Worm (Caenorhabditis elegans) whole organism, young adult: Measurements from ENCODE around the gene enu-3.2.

Source experiments
- B0035.1 ChIP-seq: sonication (generic microtip); optimal IDR thresholded peaks from 2 replicates; lab custom pipeline; 2016; ENCODE audit warnings: missing genetic modification characterization, mild to moderate bottlenecking, missing compliant biosample characterization, missing genotype, missing genetic modification reagents
- C17E4.6 ChIP-seq: fragments of 200-800 bp; sonication (Bioruptor generic); IDR thresholded peaks from 2 replicates; pipeline ENCODE4 v1.3.6; 2022; ENCODE audit warnings: missing genetic modification reagents, missing genetic modification characterization, missing compliant biosample characterization
- F10E7.11 ChIP-seq: sonication (generic microtip); optimal IDR thresholded peaks from 2 replicates; lab custom pipeline; 2017; ENCODE audit warnings: mild to moderate bottlenecking, missing genetic modification characterization, moderate library complexity, missing compliant biosample characterization
- F22D6.2 ChIP-seq: sonication (generic microtip); optimal IDR thresholded peaks from 2 replicates; lab custom pipeline; 2016; ENCODE audit warnings: mild to moderate bottlenecking, missing genetic modification characterization, missing compliant biosample characterization
- F33H1.4 ChIP-seq: fragments of 200-800 bp; sonication (Bioruptor generic); IDR thresholded peaks from 2 replicates; pipeline ENCODE4 v1.3.6; 2022; ENCODE audit warnings: missing genetic modification reagents, missing genetic modification characterization, missing compliant biosample characterization
- F37B4.10 ChIP-seq: fragments of 200-800 bp; sonication (Bioruptor generic); IDR thresholded peaks from 2 replicates; pipeline ENCODE4 v1.3.6; 2022; ENCODE audit warnings: missing genetic modification characterization, missing compliant biosample characterization
- F39B2.1 ChIP-seq: fragments of 200-800 bp; sonication (Bioruptor generic); IDR thresholded peaks from 2 replicates; pipeline ENCODE4 v1.3.6; 2022; ENCODE audit warnings: missing genetic modification reagents, missing genetic modification characterization, missing compliant biosample characterization
- Y53G8AR.9 ChIP-seq: fragments of 200-800 bp; sonication (Bioruptor generic); conservative IDR thresholded peaks from 2 replicates; pipeline ENCODE4 v1.3.6; 2022; ENCODE audit warnings: missing genetic modification reagents, missing genetic modification characterization, missing compliant biosample characterization
- Y67H2A.10 ChIP-seq: fragments of 200-800 bp; sonication (Bioruptor generic); conservative IDR thresholded peaks from 2 replicates; pipeline ENCODE4 v1.3.6; 2022; ENCODE audit warnings: missing genetic modification reagents, missing genetic modification characterization, missing compliant biosample characterization
- Y79H2A.3 ChIP-seq: fragments of 200-800 bp; sonication (Bioruptor generic); conservative IDR thresholded peaks from 2 replicates; pipeline ENCODE4 v1.3.6; 2022; ENCODE audit warnings: missing genetic modification reagents, missing genetic modification characterization, missing compliant biosample characterization
- aptf-2 ChIP-seq: fragments of 200-800 bp; sonication (Bioruptor generic); conservative IDR thresholded peaks from 2 replicates; pipeline ENCODE4 v1.3.6; 2022; ENCODE audit warnings: missing genetic modification reagents, missing genetic modification characterization, missing compliant biosample characterization
- attf-5 ChIP-seq: fragments of 200-800 bp; sonication (Bioruptor generic); optimal IDR thresholded peaks from 2 replicates; lab custom pipeline; 2018; ENCODE audit warnings: mild to moderate bottlenecking, missing genetic modification characterization, missing compliant biosample characterization
- ceh-40 ChIP-seq: fragments of 200-800 bp; sonication (Bioruptor generic); IDR thresholded peaks from 2 replicates; pipeline ENCODE4 v1.3.6; 2022; ENCODE audit warnings: missing genetic modification characterization, missing compliant biosample characterization
- ceh-58 ChIP-seq: fragments of 200-800 bp; sonication (Bioruptor generic); IDR thresholded peaks from 2 replicates; pipeline ENCODE4 v1.3.6; 2022; ENCODE audit warnings: missing genetic modification characterization, missing compliant biosample characterization
- ceh-91 ChIP-seq: fragments of 200-800 bp; sonication (Bioruptor generic); IDR thresholded peaks from 2 replicates; pipeline ENCODE4 v1.3.6; 2022; ENCODE audit warnings: missing genetic modification reagents, missing genetic modification characterization, missing compliant biosample characterization
- dox-1 ChIP-seq: fragments of 200-800 bp; sonication (Bioruptor generic); IDR thresholded peaks from 2 replicates; pipeline ENCODE4 v1.3.6; 2022; ENCODE audit warnings: missing genetic modification reagents, missing genetic modification characterization, missing compliant biosample characterization
- dpl-1 ChIP-seq: fragments of 150-350 bp; optimal IDR thresholded peaks from 2 replicates; lab custom pipeline; 2014; ENCODE audit warnings: missing biosample characterization, missing genetic modification reagents, missing genetic modification characterization
- efl-1 ChIP-seq: fragments of 150-350 bp; optimal IDR thresholded peaks from 2 replicates; lab custom pipeline; 2014; ENCODE audit warnings: missing biosample characterization, missing genetic modification reagents, missing genetic modification characterization
- egl-44 ChIP-seq: fragments of 200-800 bp; sonication (Bioruptor generic); IDR thresholded peaks from 2 replicates; pipeline ENCODE4 v1.3.6; 2022; ENCODE audit warnings: missing genetic modification reagents, missing genetic modification characterization, missing compliant biosample characterization
- ekl-4 ChIP-seq: fragments of 200-800 bp; sonication (Bioruptor generic); IDR thresholded peaks from 2 replicates; pipeline ENCODE4 v1.3.6; 2022; ENCODE audit warnings: missing genetic modification reagents, missing genetic modification characterization, missing compliant biosample characterization
- hlh-12 ChIP-seq: sonication (generic microtip); optimal IDR thresholded peaks from 2 replicates; lab custom pipeline; 2016; ENCODE audit warnings: missing genetic modification characterization, missing compliant biosample characterization
- hlh-26 ChIP-seq: fragments of 200-800 bp; sonication (Bioruptor generic); conservative IDR thresholded peaks from 2 replicates; pipeline ENCODE4 v1.3.6; 2022; ENCODE audit warnings: missing genetic modification reagents, missing genetic modification characterization, missing compliant biosample characterization
- hrde-1 ChIP-seq: sonication (generic microtip); optimal IDR thresholded peaks from 2 replicates; lab custom pipeline; 2016; ENCODE audit warnings: missing genetic modification characterization, mild to moderate bottlenecking, missing compliant biosample characterization, moderate library complexity, missing genotype, missing genetic modification reagents, borderline replicate concordance
- lag-1 ChIP-seq: fragments of 200-800 bp; sonication (Bioruptor generic); IDR thresholded peaks from 2 replicates; pipeline ENCODE4 v1.3.6; 2022; ENCODE audit warnings: missing genetic modification reagents, missing genetic modification characterization, missing compliant biosample characterization
- let-607 ChIP-seq, 2 experiments: fragments of 200-800 bp in 1 of 2; sonication (Bioruptor generic) in 1 of 2; sonication (generic microtip) in 1 of 2; optimal IDR thresholded peaks; 2 replicates each; lab custom pipeline; 2016 to 2018; ENCODE audit warnings: mild to moderate bottlenecking in 2 of 2, missing compliant biosample characterization in 2 of 2, missing genetic modification characterization in 2 of 2, moderate library complexity in 2 of 2, missing genotype in 1 of 2
- lin-26 ChIP-seq: fragments of 200-800 bp; sonication (Bioruptor generic); IDR thresholded peaks from 2 replicates; pipeline ENCODE4 v1.3.6; 2022; ENCODE audit warnings: missing genetic modification reagents, missing genetic modification characterization, missing compliant biosample characterization
- lin-40 ChIP-seq: sonication (generic microtip); optimal IDR thresholded peaks from 2 replicates; lab custom pipeline; 2016; ENCODE audit warnings: missing genetic modification characterization, mild to moderate bottlenecking, missing compliant biosample characterization, missing genotype, missing genetic modification reagents
- lir-1 ChIP-seq: fragments of 200-800 bp; sonication (Bioruptor generic); conservative IDR thresholded peaks from 2 replicates; pipeline ENCODE4 v1.3.6; 2022; ENCODE audit warnings: missing genetic modification reagents, missing genetic modification characterization, missing compliant biosample characterization
- madf-6 ChIP-seq: fragments of 200-800 bp; sonication (Bioruptor generic); IDR thresholded peaks from 2 replicates; pipeline ENCODE4 v1.3.6; 2022; ENCODE audit warnings: missing genetic modification reagents, missing genetic modification characterization, missing compliant biosample characterization
- mcd-1 ChIP-seq: fragments of 200-800 bp; sonication (Bioruptor generic); IDR thresholded peaks from 2 replicates; pipeline ENCODE4 v1.3.6; 2022; ENCODE audit warnings: missing genetic modification reagents, missing genetic modification characterization, missing compliant biosample characterization
- mxl-1 ChIP-seq: sonication (generic microtip); optimal IDR thresholded peaks from 2 replicates; lab custom pipeline; 2016; ENCODE audit warnings: missing genetic modification characterization, missing compliant biosample characterization
- nfya-1 ChIP-seq: sonication (generic microtip); optimal IDR thresholded peaks from 2 replicates; lab custom pipeline; 2017; ENCODE audit warnings: antibody characterized with exemption, missing compliant biosample characterization, missing genetic modification characterization, borderline replicate concordance; ENCODE audit not compliant: insufficient read depth
- nhr-90 ChIP-seq: sonication (generic microtip); optimal IDR thresholded peaks from 2 replicates; lab custom pipeline; 2016; ENCODE audit warnings: missing genotype, mild to moderate bottlenecking, missing genetic modification characterization, missing compliant biosample characterization
- rec-8 ChIP-seq, 2 experiments: sonication (generic microtip); optimal IDR thresholded peaks; 2 replicates each; lab custom pipeline; 2016; ENCODE audit warnings: mild to moderate bottlenecking in 2 of 2, missing genetic modification characterization in 2 of 2, missing genetic modification reagents in 2 of 2, missing genotype in 2 of 2, missing biosample characterization in 1 of 2, missing compliant biosample characterization in 1 of 2, moderate library complexity in 1 of 2
- sdz-38 ChIP-seq: sonication (generic microtip); optimal IDR thresholded peaks from 2 replicates; lab custom pipeline; 2016; ENCODE audit warnings: missing genotype, missing genetic modification characterization, missing compliant biosample characterization
- snpc-1.3 ChIP-seq: sonication (generic microtip); optimal IDR thresholded peaks from 2 replicates; lab custom pipeline; 2017; ENCODE audit warnings: missing genetic modification characterization, mild to moderate bottlenecking, missing compliant biosample characterization, antibody characterized with exemption, moderate library complexity, missing genotype, missing genetic modification reagents; ENCODE audit not compliant: insufficient read depth
- snpc-3.4 ChIP-seq: sonication (generic microtip); optimal IDR thresholded peaks from 2 replicates; lab custom pipeline; 2017; ENCODE audit warnings: missing genetic modification characterization, mild to moderate bottlenecking, missing compliant biosample characterization, antibody characterized with exemption, moderate library complexity, missing genotype, missing genetic modification reagents
- snpc-4 ChIP-seq, 5 experiments: fragments of 150-350 bp in 1 of 5; sonication (generic microtip) in 4 of 5; optimal IDR thresholded peaks; 2 replicates each; lab custom pipeline; 2014 to 2018; ENCODE audit warnings: missing genetic modification characterization in 5 of 5, missing biosample characterization in 3 of 5, antibody characterized with exemption in 2 of 5, mild to moderate bottlenecking in 2 of 5, missing compliant biosample characterization in 2 of 5, missing genotype in 2 of 5, moderate library complexity in 2 of 5, missing genetic modification reagents in 1 of 5
- tbp1 ChIP-seq: fragments of 200-800 bp; sonication (Bioruptor generic); optimal IDR thresholded peaks from 2 replicates; lab custom pipeline; 2018; ENCODE audit warnings: mild to moderate bottlenecking, missing genetic modification characterization, missing compliant biosample characterization
- tlf-1 ChIP-seq: fragments of 200-800 bp; sonication (Bioruptor generic); optimal IDR thresholded peaks from 2 replicates; lab custom pipeline; 2018; ENCODE audit warnings: mild to moderate bottlenecking, missing genetic modification characterization, missing compliant biosample characterization
- unc-62 ChIP-seq: fragments of 150-350 bp; optimal IDR thresholded peaks from 2 replicates; lab custom pipeline; 2014; ENCODE audit warnings: missing biosample characterization, missing genetic modification reagents, missing genetic modification characterization
- xnd-1 ChIP-seq: sonication (generic microtip); optimal IDR thresholded peaks from 2 replicates; lab custom pipeline; 2016; ENCODE audit warnings: missing genotype, missing genetic modification reagents, missing genetic modification characterization, missing compliant biosample characterization
- ztf-18 ChIP-seq: sonication (generic microtip); optimal IDR thresholded peaks from 2 replicates; lab custom pipeline; 2016; ENCODE audit warnings: missing genotype, mild to moderate bottlenecking, missing genetic modification characterization, missing compliant biosample characterization
- ztf-22 ChIP-seq: fragments of 200-800 bp; sonication (Bioruptor generic); optimal IDR thresholded peaks from 2 replicates; lab custom pipeline; 2018; ENCODE audit warnings: mild to moderate bottlenecking, missing genetic modification characterization, moderate library complexity, missing compliant biosample characterization
- ztf-6 ChIP-seq: fragments of 200-800 bp; sonication (Bioruptor generic); IDR thresholded peaks from 2 replicates; pipeline ENCODE4 v1.3.6; 2022; ENCODE audit warnings: missing genetic modification reagents, missing genetic modification characterization, missing compliant biosample characterization

enu-3.2 gene

ce11 chrIII:4756983-4757382 is 28.1 kb downstream of the enu-3.2 start, which contains the start of gene fbxl-2 (continued):
- no peak for TF ChIP-seq hlh-12 (tag; lab: Kevin White, UChicago)
- TF ChIP-seq snpc-4 (GFP tag; optimal IDR thresholded peaks at IDR 0.05; lab: Kevin White, UChicago): peak; percentile 26
- peak in 3 of 4 experiments; percentile 74 to 82 (median 81) for TF ChIP-seq snpc-4 (tag; optimal IDR thresholded peaks at IDR 0.05; lab: Kevin White, UChicago)
- peak; percentile 88 for TF ChIP-seq snpc-3.4 (tag; lab: Kevin White, UChicago)
- no peak for TF ChIP-seq unc-62 (GFP tag; lab: Kevin White, UChicago)
- TF ChIP-seq rec-8 (tag; optimal IDR thresholded peaks at IDR 0.05; lab: Kevin White, UChicago): no peak
- no peak for TF ChIP-seq lag-1 (GFP tag; lab: Robert Waterston, UW)
- TF ChIP-seq ceh-58 (GFP tag; lab: Robert Waterston, UW): no peak
- peak; percentile 94 for TF ChIP-seq F33H1.4 (GFP tag; lab: Robert Waterston, UW)
- 0 out of 2 replicates have a peak, but pooled peaks have one; percentile 26 for TF ChIP-seq ztf-6
- peak; percentile 63 for TF ChIP-seq hrde-1 (tag; lab: Kevin White, UChicago)
- peak; percentile 60 for TF ChIP-seq nhr-90 (tag; lab: Kevin White, UChicago)
- peak; percentile 96 for TF ChIP-seq tlf-1 (GFP tag; lab: Kevin White, UChicago)
- TF ChIP-seq lin-40 (tag; lab: Kevin White, UChicago): no peak
- TF ChIP-seq F37B4.10 (GFP tag; lab: Robert Waterston, UW): 0 out of 2 replicates have a peak, but pooled peaks have one; percentile 82
- TF ChIP-seq egl-44: peak; percentile 78
- TF ChIP-seq aptf-2 (GFP tag; lab: Robert Waterston, UW): no peak
- TF ChIP-seq ztf-22 (GFP tag; lab: Kevin White, UChicago): no peak
- peak; percentile 97 for TF ChIP-seq dox-1 (GFP tag; lab: Robert Waterston, UW)
- TF ChIP-seq ceh-91 (GFP tag; lab: Robert Waterston, UW): peak; percentile 86
- no peak for TF ChIP-seq nfya-1 (tag; lab: Kevin White, UChicago)
- TF ChIP-seq F39B2.1: peak; percentile 81; the same call in 1 of the 2 replicates
- TF ChIP-seq F22D6.2 (tag; lab: Kevin White, UChicago): peak; percentile 59
- TF ChIP-seq sdz-38 (tag; lab: Kevin White, UChicago): no peak
- peak; percentile 97 for TF ChIP-seq Y53G8AR.9 (GFP tag; lab: Robert Waterston, UW)
- TF ChIP-seq hlh-26 (GFP tag; lab: Robert Waterston, UW): no peak
- peak; percentile 96 for TF ChIP-seq mcd-1
- TF ChIP-seq F10E7.11: peak; percentile 34
- peak; percentile 71 for TF ChIP-seq Y67H2A.10
- no peak for TF ChIP-seq mxl-1 (tag; lab: Kevin White, UChicago)

ce11 chrIII:4754001-4754561 is 31.0 kb downstream of the enu-3.2 start, which contains the start of the genes rps-0 and rbg-3:
Gene rps-0, minus strand, starts transcription at chrIII:4754051.
Gene rbg-3, plus strand, starts transcription at chrIII:4754424.
- TF ChIP-seq let-607 (tag; optimal IDR thresholded peaks at IDR 0.05; lab: Kevin White, UChicago) (peak in 1 of 2 experiments; percentile 74), C17E4.6 (peak; percentile 46; the same call in 1 of the 2 replicates), snpc-1.3 (peak; percentile 87), ceh-40 (GFP tag; lab: Robert Waterston, UW) (no peak), madf-6 (GFP tag; lab: Robert Waterston, UW) (peak; percentile 82), Y79H2A.3 (GFP tag; lab: Robert Waterston, UW) (no peak), lir-1 (GFP tag; lab: Robert Waterston, UW) (0 out of 2 replicates have a peak, but pooled peaks have one; percentile 22), attf-5 (peak; percentile 93), ekl-4 (GFP tag; lab: Robert Waterston, UW) (peak; percentile 41), lag-1 (GFP tag; lab: Robert Waterston, UW) (no peak), dpl-1 (peak; percentile 75), ceh-91 (GFP tag; lab: Robert Waterston, UW) (peak; percentile 81), ztf-18 (tag; lab: Kevin White, UChicago) (peak; percentile 90), snpc-3.4 (tag; lab: Kevin White, UChicago) (peak; percentile 91), tbp1 (GFP tag; lab: Kevin White, UChicago) (peak; percentile 64), xnd-1 (tag; lab: Kevin White, UChicago) (peak; percentile 20), efl-1 (GFP tag; lab: Kevin White, UChicago) (peak; percentile 62), lin-26 (GFP tag; lab: Robert Waterston, UW) (no peak), B0035.1 (tag; lab: Kevin White, UChicago) (no peak)
